Worm (Caenorhabditis elegans) whole organism, late embryonic: ENCODE data around the gene cnnm-5.

Experiments used
- F13H6.1 ChIP-seq: sonication (generic microtip); optimal IDR thresholded peaks from 2 replicates; lab custom pipeline; 2016; ENCODE audit warnings: missing genetic modification characterization, missing compliant biosample characterization
- K02D7.2 ChIP-seq: sonication (generic microtip); optimal IDR thresholded peaks from 2 replicates; lab custom pipeline; 2017; ENCODE audit warnings: mild to moderate bottlenecking, missing genetic modification characterization, missing compliant biosample characterization
- ama-1 ChIP-seq: fragments of 150-350 bp; optimal IDR thresholded peaks from 2 replicates; lab custom pipeline; 2014
- ceh-18 ChIP-seq: sonication (generic microtip); optimal IDR thresholded peaks from 2 replicates; lab custom pipeline; 2016; ENCODE audit warnings: missing genetic modification characterization, missing compliant biosample characterization
- ceh-2 ChIP-seq: sonication (generic microtip); optimal IDR thresholded peaks from 2 replicates; lab custom pipeline; 2016; ENCODE audit warnings: missing genotype, missing genetic modification characterization, missing compliant biosample characterization
- ceh-24 ChIP-seq: sonication (generic microtip); optimal IDR thresholded peaks from 2 replicates; lab custom pipeline; 2016; ENCODE audit warnings: mild to moderate bottlenecking, missing genetic modification characterization, missing compliant biosample characterization
- ceh-30 ChIP-seq: fragments of 150-350 bp; optimal IDR thresholded peaks from 2 replicates; lab custom pipeline; 2014; ENCODE audit warnings: missing biosample characterization, missing genetic modification characterization
- ceh-31 ChIP-seq: sonication (generic microtip); optimal IDR thresholded peaks from 2 replicates; lab custom pipeline; 2016; ENCODE audit warnings: missing genetic modification characterization, missing compliant biosample characterization
- ceh-34 ChIP-seq: sonication (generic microtip); optimal IDR thresholded peaks from 2 replicates; lab custom pipeline; 2016; ENCODE audit warnings: mild to moderate bottlenecking, missing genetic modification characterization, missing compliant biosample characterization
- ceh-48 ChIP-seq: sonication (generic microtip); optimal IDR thresholded peaks from 2 replicates; lab custom pipeline; 2016; ENCODE audit warnings: missing genetic modification characterization, inconsistent platforms, missing compliant biosample characterization
- ceh-6 ChIP-seq: fragments of 200-800 bp; sonication (Bioruptor generic); optimal IDR thresholded peaks from 2 replicates; lab custom pipeline; 2018; ENCODE audit warnings: mild to moderate bottlenecking, missing genetic modification characterization, missing compliant biosample characterization
- ceh-9 ChIP-seq: sonication (generic microtip); optimal IDR thresholded peaks from 2 replicates; lab custom pipeline; 2016; ENCODE audit warnings: mild to moderate bottlenecking, missing genetic modification characterization, inconsistent platforms, missing compliant biosample characterization
- che-1 ChIP-seq: sonication (generic microtip); optimal IDR thresholded peaks from 2 replicates; lab custom pipeline; 2016; ENCODE audit warnings: mild to moderate bottlenecking, missing genetic modification characterization, missing compliant biosample characterization
- dve-1 ChIP-seq: sonication (generic microtip); optimal IDR thresholded peaks from 2 replicates; lab custom pipeline; 2017; ENCODE audit warnings: antibody characterized with exemption, mild to moderate bottlenecking, missing genetic modification characterization, missing compliant biosample characterization
- elt-2 ChIP-seq: sonication (generic microtip); optimal IDR thresholded peaks from 2 replicates; lab custom pipeline; 2016; ENCODE audit warnings: missing genetic modification reagents, missing genetic modification characterization, missing compliant biosample characterization
- elt-4 ChIP-seq: sonication (generic microtip); optimal IDR thresholded peaks from 2 replicates; lab custom pipeline; 2016; ENCODE audit warnings: missing genetic modification characterization, missing compliant biosample characterization
- ets-4 ChIP-seq: sonication (generic microtip); optimal IDR thresholded peaks from 2 replicates; lab custom pipeline; 2016; ENCODE audit warnings: missing genetic modification characterization, missing compliant biosample characterization
- gmeb-2 ChIP-seq: sonication (generic microtip); optimal IDR thresholded peaks from 2 replicates; lab custom pipeline; 2016; ENCODE audit warnings: missing genetic modification characterization, inconsistent platforms, missing compliant biosample characterization
- hlh-15 ChIP-seq: sonication (generic microtip); optimal IDR thresholded peaks from 2 replicates; lab custom pipeline; 2016; ENCODE audit warnings: missing genetic modification characterization, missing compliant biosample characterization
- hlh-30 ChIP-seq: sonication (generic microtip); optimal IDR thresholded peaks from 2 replicates; lab custom pipeline; 2017; ENCODE audit warnings: antibody characterized with exemption, missing genetic modification characterization, missing compliant biosample characterization; ENCODE audit not compliant: insufficient read depth
- hlh-6 ChIP-seq: sonication (generic microtip); optimal IDR thresholded peaks from 2 replicates; lab custom pipeline; 2016; ENCODE audit warnings: missing genotype, missing genetic modification characterization, missing compliant biosample characterization
- hlh-8 ChIP-seq: sonication (generic microtip); optimal IDR thresholded peaks from 2 replicates; lab custom pipeline; 2016; ENCODE audit warnings: missing genotype, missing genetic modification characterization, missing compliant biosample characterization
- lim-6 ChIP-seq: sonication (generic microtip); optimal IDR thresholded peaks from 2 replicates; lab custom pipeline; 2016; ENCODE audit warnings: missing genetic modification characterization, missing compliant biosample characterization
- lin-11 ChIP-seq: fragments of 200-800 bp; sonication (Bioruptor generic); optimal IDR thresholded peaks from 2 replicates; lab custom pipeline; 2018; ENCODE audit warnings: mild to moderate bottlenecking, missing genetic modification characterization, missing compliant biosample characterization
- madf-2 ChIP-seq: sonication (generic microtip); optimal IDR thresholded peaks from 2 replicates; lab custom pipeline; 2017; ENCODE audit warnings: missing genetic modification characterization, missing compliant biosample characterization
- mec-3 ChIP-seq: sonication (generic microtip); optimal IDR thresholded peaks from 2 replicates; lab custom pipeline; 2016; ENCODE audit warnings: borderline replicate concordance, missing genetic modification characterization, missing compliant biosample characterization
- nfya-1 ChIP-seq: sonication (generic microtip); optimal IDR thresholded peaks from 2 replicates; lab custom pipeline; 2017; ENCODE audit warnings: missing genetic modification characterization, mild to moderate bottlenecking, missing compliant biosample characterization, antibody characterized with exemption, moderate library complexity
- nhr-232 ChIP-seq: sonication (generic microtip); optimal IDR thresholded peaks from 2 replicates; lab custom pipeline; 2016; ENCODE audit warnings: missing genetic modification characterization, missing compliant biosample characterization
- odd-2 ChIP-seq: sonication (generic microtip); optimal IDR thresholded peaks from 2 replicates; lab custom pipeline; 2017; ENCODE audit warnings: antibody characterized with exemption, mild to moderate bottlenecking, missing genetic modification characterization, missing compliant biosample characterization
- pat-9 ChIP-seq: fragments of 200-800 bp; sonication (Bioruptor generic); optimal IDR thresholded peaks from 2 replicates; lab custom pipeline; 2018; ENCODE audit warnings: mild to moderate bottlenecking, missing genetic modification characterization, moderate library complexity, missing compliant biosample characterization
- pha-4 ChIP-seq: fragments of 150-350 bp; optimal IDR thresholded peaks from 2 replicates; lab custom pipeline; 2018; ENCODE audit warnings: missing biosample characterization, missing genetic modification reagents, missing genetic modification characterization
- pqm-1 ChIP-seq: sonication (generic microtip); optimal IDR thresholded peaks from 2 replicates; lab custom pipeline; 2016; ENCODE audit warnings: missing genetic modification characterization, missing compliant biosample characterization
- ref-2 ChIP-seq: sonication (generic microtip); optimal IDR thresholded peaks from 2 replicates; lab custom pipeline; 2016; ENCODE audit warnings: missing genetic modification characterization, missing compliant biosample characterization
- rnt-1 ChIP-seq: sonication (generic microtip); optimal IDR thresholded peaks from 2 replicates; lab custom pipeline; 2016; ENCODE audit warnings: missing genetic modification characterization, missing compliant biosample characterization
- sox-4 ChIP-seq: sonication (generic microtip); optimal IDR thresholded peaks from 2 replicates; lab custom pipeline; 2017; ENCODE audit warnings: mild to moderate bottlenecking, missing genetic modification characterization, inconsistent platforms, missing compliant biosample characterization
- syd-9 ChIP-seq: sonication (generic microtip); optimal IDR thresholded peaks from 2 replicates; lab custom pipeline; 2016; ENCODE audit warnings: mild to moderate bottlenecking, missing genetic modification characterization, moderate library complexity, missing compliant biosample characterization
- tbx-2 ChIP-seq: sonication (generic microtip); optimal IDR thresholded peaks from 2 replicates; lab custom pipeline; 2016; ENCODE audit warnings: missing genetic modification characterization, missing compliant biosample characterization
- unc-3 ChIP-seq, 2 experiments: fragments of 200-800 bp in 1 of 2; sonication (Bioruptor generic) in 1 of 2; sonication (generic microtip) in 1 of 2; conservative IDR thresholded peaks in 1 of 2; optimal IDR thresholded peaks in 1 of 2; 2 replicates each; pipeline versions ENCODE4 v1.3.6 to Lab custom; 2016 to 2022; ENCODE audit warnings: missing compliant biosample characterization in 2 of 2, missing genetic modification characterization in 2 of 2, missing genetic modification reagents in 1 of 2
- unc-55 ChIP-seq: sonication (generic microtip); optimal IDR thresholded peaks from 2 replicates; lab custom pipeline; 2017; ENCODE audit warnings: missing biosample characterization, missing genetic modification reagents, missing genetic modification characterization
- zip-5 ChIP-seq: sonication (generic microtip); optimal IDR thresholded peaks from 2 replicates; lab custom pipeline; 2016; ENCODE audit warnings: missing genetic modification characterization, missing compliant biosample characterization

Gene cnnm-5

ce11 chrIII:3786427-3786935, 42.5 kb downstream of the cnnm-5 start, which contains the start of gene acy-3:
acy-3 (minus strand) TSS chrIII:3786477.
- TF ChIP-seq F13H6.1 (tag; lab: Kevin White, UChicago) (peak; percentile 70), lim-6 (tag; lab: Kevin White, UChicago) (no peak), unc-55 (GFP tag; lab: Kevin White, UChicago) (peak; percentile 60), sox-4 (tag; lab: Kevin White, UChicago) (no peak), ceh-9 (tag; lab: Kevin White, UChicago) (no peak), syd-9 (tag; lab: Kevin White, UChicago) (no peak), hlh-8 (tag; lab: Kevin White, UChicago) (no peak), ceh-6 (no peak), K02D7.2 (tag; lab: Kevin White, UChicago) (no peak), ceh-34 (tag; lab: Kevin White, UChicago) (peak; percentile 40), ceh-24 (no peak), zip-5 (tag; lab: Kevin White, UChicago) (no peak), madf-2 (tag; lab: Kevin White, UChicago) (no peak), dve-1 (no peak), nhr-232 (tag; lab: Kevin White, UChicago) (no peak), mec-3 (tag; lab: Kevin White, UChicago) (no peak), pat-9 (tag; lab: Kevin White, UChicago) (no peak), elt-2 (tag; lab: Kevin White, UChicago) (no peak), ets-4 (tag; lab: Kevin White, UChicago) (no peak), hlh-6 (no peak), tbx-2 (tag; lab: Kevin White, UChicago) (peak; percentile 44), ceh-18 (peak; percentile 56), ref-2 (tag; lab: Kevin White, UChicago) (peak; percentile 64), ceh-30 (tag; lab: Kevin White, UChicago) (no peak), elt-4 (tag; lab: Kevin White, UChicago) (no peak), odd-2 (tag; lab: Kevin White, UChicago) (no peak), lin-11 (tag; lab: Kevin White, UChicago) (no peak), unc-3 (GFP tag; conservative IDR thresholded peaks at IDR 0.05; lab: Robert Waterston, UW) (no peak), unc-3 (tag; optimal IDR thresholded peaks at IDR 0.05; lab: Kevin White, UChicago) (no peak), hlh-15 (no peak), gmeb-2 (tag; lab: Kevin White, UChicago) (peak; percentile 3), rnt-1 (tag; lab: Kevin White, UChicago) (peak; percentile 73), pqm-1 (no peak), che-1 (tag; lab: Kevin White, UChicago) (peak; percentile 7), ceh-2 (tag; lab: Kevin White, UChicago) (peak; percentile 13), ceh-31 (tag; lab: Kevin White, UChicago) (peak; percentile 32), nfya-1 (tag; lab: Kevin White, UChicago) (peak; percentile 47), hlh-30 (tag; lab: Kevin White, UChicago) (peak; percentile 13), ama-1 (no peak)

ce11 chrIII:3785094-3785493, 43.9 kb downstream of the cnnm-5 start:
- TF ChIP-seq dve-1 (no peak), elt-2 (tag; lab: Kevin White, UChicago) (peak; percentile 41), ceh-48 (tag; lab: Kevin White, UChicago) (no peak), ceh-9 (tag; lab: Kevin White, UChicago) (no peak), madf-2 (tag; lab: Kevin White, UChicago) (no peak), ceh-34 (tag; lab: Kevin White, UChicago) (no peak), pha-4 (tag; lab: Kevin White, UChicago) (no peak)
